Worm (Caenorhabditis elegans): ENCODE measurements around the gene mif-2.

mif-2 gene

DNA sequence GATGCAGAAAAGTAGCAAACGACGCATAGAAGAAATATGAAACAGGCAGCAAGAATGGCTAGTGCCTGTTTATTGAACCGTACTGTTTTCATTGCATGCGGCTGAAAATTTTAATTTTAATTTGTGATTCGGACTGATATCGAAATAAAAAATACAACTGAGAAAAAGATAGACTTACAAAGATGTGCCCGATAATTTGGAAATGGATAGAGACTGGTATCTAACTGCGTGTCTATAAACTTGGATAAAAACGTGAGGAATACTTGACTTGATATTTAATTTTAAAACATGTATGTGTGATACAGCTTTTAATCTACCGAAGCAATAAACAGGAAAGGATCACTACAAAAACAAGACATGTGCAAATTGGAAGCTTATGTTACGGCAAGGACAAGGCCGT, 7.1 kb upstream of the mif-2 start, which contains the start of gene mans-2:
TSS of gene mans-2 (minus strand) at position 101 of the 400 bp plus-strand sequence.
- TF ChIP-seq med-1 (GFP tag; optimal IDR thresholded peaks at IDR 0.05; ENCODE audit: insufficient read depth) (no peak), T22C8.4 (GFP tag; IDR thresholded peaks at IDR 0.05) (no peak), cog-1 (tag; optimal IDR thresholded peaks at IDR 0.05) (no peak), flt-1 (GFP tag; IDR thresholded peaks at IDR 0.05) (no peak), klf-2 (GFP tag; conservative IDR thresholded peaks at IDR 0.05) (no peak), ref-1 (GFP tag; conservative IDR thresholded peaks at IDR 0.05) (no peak), tab-1 (GFP tag; IDR thresholded peaks at IDR 0.05) (no peak)

DNA sequence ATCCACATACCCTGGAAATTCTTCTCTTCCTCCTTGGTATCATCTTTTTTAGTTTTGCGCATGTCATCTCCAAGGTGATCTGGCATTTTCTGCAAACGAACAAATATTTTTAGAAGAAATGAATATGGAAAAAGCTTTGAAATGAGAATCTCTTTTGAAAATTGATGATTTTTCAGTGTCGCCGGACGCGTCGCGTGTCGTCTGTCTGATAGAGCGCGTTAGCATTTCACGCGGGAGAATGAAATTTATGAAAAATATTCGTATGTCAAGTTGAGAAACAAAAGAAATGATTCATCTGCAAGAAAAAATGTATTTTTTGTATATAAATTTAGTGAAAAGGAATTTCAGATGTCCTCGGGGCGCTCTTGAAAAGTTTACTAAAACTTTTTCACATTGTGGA, 4.0 kb upstream of the mif-2 start, which contains the start of gene rpt-1:
TSS of gene rpt-1 (minus strand) at position 89 of the 400 bp plus-strand sequence.
- TF ChIP-seq ztf-29 (GFP tag; IDR thresholded peaks at IDR 0.05) (no peak), med-1 (GFP tag; optimal IDR thresholded peaks at IDR 0.05; ENCODE audit: insufficient read depth) (no peak), ref-1 (GFP tag; conservative IDR thresholded peaks at IDR 0.05) (no peak), flt-1 (GFP tag; IDR thresholded peaks at IDR 0.05) (0 out of 2 replicates have a peak, but pooled peaks have one; percentile 26), cog-1 (tag; optimal IDR thresholded peaks at IDR 0.05) (no peak)

ce11 chrV:11979673-11980561, 1.7 kb upstream of the mif-2 start, which contains the start of gene snr-4:
Gene snr-4 (minus strand): TSS chrV:11979723.
- TF ChIP-seq ztf-23 (GFP tag; IDR thresholded peaks at IDR 0.05) (peak; percentile 75; the same call in 1 of the 2 replicates), klf-2 (GFP tag; conservative IDR thresholded peaks at IDR 0.05) (no peak), T22C8.4 (GFP tag; IDR thresholded peaks at IDR 0.05) (no peak), cog-1 (tag; optimal IDR thresholded peaks at IDR 0.05) (peak; percentile 28), med-1 (GFP tag; optimal IDR thresholded peaks at IDR 0.05; ENCODE audit: insufficient read depth) (no peak), flt-1 (GFP tag; IDR thresholded peaks at IDR 0.05) (peak; percentile 87), ref-1 (GFP tag; conservative IDR thresholded peaks at IDR 0.05) (peak; percentile 41; the same call in 1 of the 2 replicates), tab-1 (GFP tag; IDR thresholded peaks at IDR 0.05) (0 out of 2 replicates have a peak, but pooled peaks have one; percentile 72), ztf-29 (GFP tag; IDR thresholded peaks at IDR 0.05) (peak; percentile 94)

DNA sequence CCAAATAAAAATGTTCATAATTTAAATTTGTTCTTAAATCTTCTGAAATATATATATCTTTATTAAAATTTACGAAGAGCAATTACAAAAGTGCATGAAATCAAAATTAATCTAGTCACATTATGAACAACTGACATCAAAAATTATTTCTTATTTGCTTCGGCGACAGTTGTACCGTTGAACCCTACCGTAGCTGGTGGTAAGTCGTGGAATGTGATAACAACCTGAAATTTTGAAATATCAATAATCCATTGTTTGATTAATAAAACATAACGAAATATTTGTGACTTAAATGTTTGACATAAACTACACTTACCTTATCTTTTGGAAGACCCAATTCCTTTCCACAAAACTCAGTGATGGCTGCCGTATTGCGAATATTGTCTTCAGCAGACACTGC, 1.5 kb downstream of the mif-2 start:
- TF ChIP-seq ref-1 (GFP tag; conservative IDR thresholded peaks at IDR 0.05) (no peak), cog-1 (tag; optimal IDR thresholded peaks at IDR 0.05) (no peak), tab-1 (GFP tag; IDR thresholded peaks at IDR 0.05) (no peak), ztf-23 (GFP tag; IDR thresholded peaks at IDR 0.05) (no peak), ztf-29 (GFP tag; IDR thresholded peaks at IDR 0.05) (no peak)

- TF ChIP-seq ref-1 (GFP tag; conservative IDR thresholded peaks at IDR 0.05) (no peak), flt-1 (GFP tag; IDR thresholded peaks at IDR 0.05) (no peak)
Measured at ce11 chrV:11975233-11975632, 3.0 kb downstream of the mif-2 start, which contains the start of gene cpr-1. Gene cpr-1 (plus strand): TSS chrV:11975551.

ce11 chrV:11964723-11965122, 13.5 kb downstream of the mif-2 start, which contains the start of gene F58H1.7:
Gene F58H1.7 (minus strand): TSS chrV:11964823.
- no peak for TF ChIP-seq flt-1 (GFP tag; IDR thresholded peaks at IDR 0.05)
- TF ChIP-seq T22C8.4 (GFP tag; IDR thresholded peaks at IDR 0.05), result no peak
- TF ChIP-seq med-1 (GFP tag; optimal IDR thresholded peaks at IDR 0.05; ENCODE audit: insufficient read depth), result no peak
- TF ChIP-seq klf-2 (GFP tag; conservative IDR thresholded peaks at IDR 0.05), result no peak
- no peak for TF ChIP-seq ref-1 (GFP tag; conservative IDR thresholded peaks at IDR 0.05)
- TF ChIP-seq cog-1 (tag; optimal IDR thresholded peaks at IDR 0.05), result no peak
- no peak for TF ChIP-seq tab-1 (GFP tag; IDR thresholded peaks at IDR 0.05)
- no peak for TF ChIP-seq ztf-23 (GFP tag; IDR thresholded peaks at IDR 0.05)
- TF ChIP-seq ztf-29 (GFP tag; IDR thresholded peaks at IDR 0.05), result no peak

DNA sequence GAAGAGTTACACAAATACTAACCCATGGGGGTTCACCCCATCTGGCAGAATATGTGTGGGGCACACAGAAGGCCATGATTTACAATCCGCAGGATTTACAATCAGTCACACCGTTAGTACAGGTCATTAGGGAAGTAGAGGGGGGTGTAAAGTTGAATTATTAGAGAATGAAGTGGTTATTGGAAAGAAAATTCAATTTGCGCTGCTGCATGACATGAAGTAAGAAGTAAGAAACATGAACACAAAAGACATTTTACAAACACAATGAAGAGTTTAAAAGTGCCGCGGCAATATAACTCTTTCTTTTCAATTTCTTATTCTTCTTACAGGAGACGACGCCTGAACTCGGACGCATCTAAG, 17.4 kb downstream of the mif-2 start:
- TF ChIP-seq flt-1 (GFP tag; IDR thresholded peaks at IDR 0.05) (no peak), T22C8.4 (GFP tag; IDR thresholded peaks at IDR 0.05) (no peak), tab-1 (GFP tag; IDR thresholded peaks at IDR 0.05) (no peak), ztf-29 (GFP tag; IDR thresholded peaks at IDR 0.05) (no peak), med-1 (GFP tag; optimal IDR thresholded peaks at IDR 0.05; ENCODE audit: insufficient read depth) (no peak), ztf-23 (GFP tag; IDR thresholded peaks at IDR 0.05) (no peak), cog-1 (tag; optimal IDR thresholded peaks at IDR 0.05) (no peak), ref-1 (GFP tag; conservative IDR thresholded peaks at IDR 0.05) (no peak), klf-2 (GFP tag; conservative IDR thresholded peaks at IDR 0.05) (no peak)

DNA sequence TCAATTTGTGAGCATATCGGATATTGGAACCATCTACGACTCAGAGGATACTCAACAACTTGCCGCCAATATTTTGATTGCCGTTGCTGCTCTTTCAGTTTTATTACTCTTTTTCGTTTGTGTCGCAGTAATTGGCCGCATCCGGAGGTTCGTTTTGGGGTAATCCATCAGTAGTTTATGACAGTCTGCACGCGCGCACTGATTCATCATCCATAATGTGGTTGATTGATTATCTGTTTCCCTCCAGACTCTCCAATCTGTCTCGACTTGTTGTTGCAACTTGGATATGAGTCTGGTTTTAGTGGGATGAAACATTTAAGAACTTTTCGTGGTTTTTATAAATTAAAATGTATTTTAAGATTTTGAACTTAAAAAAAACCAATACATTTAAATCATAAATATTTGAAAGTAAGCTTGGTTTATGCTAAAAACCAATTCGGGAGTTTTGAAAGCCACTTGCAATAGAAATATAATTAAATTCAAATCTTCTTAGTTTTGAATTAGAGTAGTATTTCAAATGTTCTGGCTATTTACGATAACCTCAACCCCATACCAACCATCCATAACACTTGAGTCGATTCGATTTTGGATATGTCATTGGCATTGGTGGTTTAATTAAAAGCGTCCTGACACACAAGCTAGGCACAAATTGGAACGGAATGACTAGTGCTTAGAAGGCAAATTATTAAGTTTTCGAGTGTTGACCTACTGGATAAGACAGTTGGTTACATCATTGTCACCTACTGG, 18.0 kb downstream of the mif-2 start:
- TF ChIP-seq T22C8.4 (GFP tag; IDR thresholded peaks at IDR 0.05), result no peak

ce11 chrV:11958343-11959291, 19.6 kb downstream of the mif-2 start, which contains the start of gene F58H1.5:
Gene F58H1.5 (plus strand): TSS chrV:11958393.
- TF ChIP-seq cog-1 (tag; optimal IDR thresholded peaks at IDR 0.05) (no peak), tab-1 (GFP tag; IDR thresholded peaks at IDR 0.05) (no peak), med-1 (GFP tag; optimal IDR thresholded peaks at IDR 0.05; ENCODE audit: insufficient read depth) (no peak), flt-1 (GFP tag; IDR thresholded peaks at IDR 0.05) (no peak), ztf-23 (GFP tag; IDR thresholded peaks at IDR 0.05) (no peak), T22C8.4 (GFP tag; IDR thresholded peaks at IDR 0.05) (no peak), ztf-29 (GFP tag; IDR thresholded peaks at IDR 0.05) (no peak), ref-1 (GFP tag; conservative IDR thresholded peaks at IDR 0.05) (no peak), klf-2 (GFP tag; conservative IDR thresholded peaks at IDR 0.05) (no peak)

All from whole organism, midembryonic.